Worm (Caenorhabditis elegans): ENCODE data around the gene str-106.

str-106 gene

DNA sequence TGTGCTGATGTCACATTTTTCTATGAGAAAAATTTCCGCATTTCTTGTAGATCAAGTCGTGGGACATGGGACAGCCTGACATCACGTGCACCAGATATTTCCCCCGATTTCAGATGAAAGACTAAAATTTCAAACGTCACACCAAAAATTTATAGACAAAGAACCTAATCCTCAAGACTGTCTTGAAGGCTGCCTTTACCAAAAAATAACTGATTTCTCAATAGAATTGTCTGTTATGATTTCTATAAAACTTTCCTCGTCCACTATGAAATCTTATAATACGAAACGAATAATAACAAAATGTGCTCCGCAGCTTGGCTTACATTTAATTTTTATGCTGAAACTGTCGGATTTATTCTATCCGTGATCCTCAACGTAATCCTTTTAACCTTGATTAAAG, at the start of gene str-106:
TSS of gene str-106 (plus strand) at position 301 of the 400 bp plus-strand sequence.
- TF ChIP-seq unc-62 (GFP tag; optimal IDR thresholded peaks at IDR 0.05): no peak

DNA sequence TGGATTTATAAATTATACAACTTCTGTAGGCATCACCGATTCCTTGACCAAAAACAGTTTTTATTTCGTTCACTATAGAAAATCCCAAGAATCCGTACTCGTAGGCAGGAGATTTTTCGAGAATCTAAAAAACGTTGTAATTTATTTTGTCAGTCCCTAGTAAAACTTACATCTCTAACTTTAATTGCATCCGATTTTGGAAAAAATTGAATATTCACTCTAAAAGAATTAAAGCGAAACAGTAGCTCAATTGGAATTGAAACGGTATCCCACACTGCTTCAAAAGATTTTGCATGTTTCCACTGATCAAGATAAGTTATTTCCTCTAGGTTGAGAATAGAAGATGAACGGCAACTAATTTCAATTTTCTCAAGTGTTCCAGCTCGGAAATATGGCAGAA, 49.2 kb upstream of the str-106 start, which contains the start of gene fbxa-142:
TSS of gene fbxa-142 (minus strand) at position 101 of the 400 bp plus-strand sequence.
- no peak for TF ChIP-seq unc-62 (GFP tag; optimal IDR thresholded peaks at IDR 0.05)

DNA sequence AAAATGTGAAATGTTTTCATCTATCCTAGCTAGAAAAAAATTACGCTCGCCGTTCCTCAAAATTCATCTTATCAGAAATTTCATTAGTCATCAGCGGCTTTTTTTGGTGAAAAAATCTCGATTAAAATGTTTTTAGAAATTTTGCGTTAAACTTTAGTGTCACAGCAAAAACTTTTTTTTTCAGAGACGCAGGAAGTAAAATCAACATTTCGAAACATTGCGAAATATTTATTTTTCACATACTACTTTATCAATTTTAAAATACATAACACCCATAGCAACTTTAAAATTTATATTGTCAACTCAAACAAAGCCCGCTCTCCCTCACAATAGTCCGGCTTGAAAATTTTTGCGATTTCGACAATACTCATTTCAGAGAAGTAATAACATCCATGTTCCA, 48.2 kb upstream of the str-106 start:
- no peak for TF ChIP-seq unc-62 (GFP tag; optimal IDR thresholded peaks at IDR 0.05)

DNA sequence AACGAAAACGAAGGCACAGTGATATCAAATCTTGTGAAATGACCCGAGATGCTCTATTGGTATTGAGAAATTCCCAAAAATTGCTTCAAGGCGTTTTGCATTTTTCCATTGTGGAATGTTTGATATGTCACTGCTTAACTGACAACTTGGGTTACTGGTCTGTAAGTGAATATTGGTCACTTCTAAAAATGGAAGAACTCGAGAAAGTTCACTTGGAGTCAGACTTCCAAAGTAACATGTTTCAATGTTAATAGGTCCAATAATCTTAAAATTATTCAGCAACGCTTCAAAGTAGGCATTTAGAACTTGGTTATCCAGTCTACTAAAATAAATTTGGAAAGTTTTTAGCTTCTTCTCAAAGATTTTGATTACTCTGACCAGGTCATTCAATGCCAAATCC, 47.7 kb upstream of the str-106 start, which contains the start of gene fbxa-144:
TSS of gene fbxa-144 (minus strand) at position 101 of the 400 bp plus-strand sequence.
- no peak for TF ChIP-seq unc-62 (GFP tag; optimal IDR thresholded peaks at IDR 0.05)

DNA sequence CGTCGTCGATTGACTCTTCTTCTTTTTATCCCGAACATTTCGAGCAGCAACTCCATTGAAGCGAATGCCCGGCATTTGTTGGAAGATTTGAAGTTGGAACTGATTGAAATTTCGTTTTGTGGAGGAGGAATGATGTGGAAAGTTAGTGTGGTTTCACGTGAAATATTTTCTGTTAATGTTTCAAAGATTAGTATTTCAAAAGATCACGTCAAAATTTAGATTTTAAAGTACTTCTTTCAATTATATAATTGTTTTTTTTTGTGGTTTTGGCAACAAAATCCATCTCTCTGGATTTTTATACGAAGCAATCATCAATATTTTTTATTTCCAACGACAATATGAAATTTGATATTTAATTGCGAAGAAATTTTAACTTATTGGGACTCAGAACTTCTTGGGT, 43.4 kb upstream of the str-106 start, which contains the start of gene F44G3.7:
TSS of gene F44G3.7 (minus strand) at position 101 of the 400 bp plus-strand sequence.
- no peak for TF ChIP-seq unc-62 (GFP tag; optimal IDR thresholded peaks at IDR 0.05)

DNA sequence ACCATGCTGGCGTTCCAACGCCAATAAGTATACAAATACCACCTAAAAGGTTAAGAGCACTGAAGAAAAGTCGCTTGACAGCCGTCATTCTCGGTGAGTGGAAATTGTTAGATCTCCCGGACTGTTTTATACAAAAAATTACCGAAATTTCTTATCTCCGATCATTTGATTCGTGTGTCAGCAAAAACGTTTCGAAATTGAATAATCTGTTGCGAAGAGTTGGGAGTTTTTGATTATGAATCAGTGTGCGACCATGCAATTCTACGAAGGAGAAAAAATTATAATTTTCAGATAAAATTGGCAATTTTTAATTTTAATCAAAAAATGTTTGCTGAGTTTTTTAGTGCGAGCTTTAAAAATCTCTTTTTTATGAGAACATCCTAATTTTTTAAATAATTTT, 40.9 kb upstream of the str-106 start, which contains the start of gene clc-11:
TSS of gene clc-11 (minus strand) at position 101 of the 400 bp plus-strand sequence.
- TF ChIP-seq unc-62 (GFP tag; optimal IDR thresholded peaks at IDR 0.05): no peak

DNA sequence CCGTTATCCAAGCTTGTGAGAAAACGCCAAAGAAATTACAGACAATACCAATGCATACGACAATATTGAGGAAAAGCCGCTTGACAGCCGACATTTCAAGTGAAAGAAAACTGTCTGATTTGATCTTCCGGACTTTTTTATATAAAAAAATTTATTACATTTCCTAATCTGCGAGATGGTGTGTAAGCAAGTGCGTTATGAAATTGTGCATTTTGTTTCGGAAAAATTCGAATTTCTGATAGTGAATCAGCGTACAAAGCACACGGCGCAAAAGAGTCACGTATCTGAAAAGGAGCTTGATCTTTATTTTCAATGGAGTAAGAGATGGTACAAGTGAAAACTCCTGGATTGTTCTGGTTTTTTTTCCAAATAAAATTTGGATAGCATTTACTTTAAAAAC, 39.4 kb upstream of the str-106 start, which contains the start of gene clc-32:
TSS of gene clc-32 (minus strand) at position 101 of the 400 bp plus-strand sequence.
- TF ChIP-seq unc-62 (GFP tag; optimal IDR thresholded peaks at IDR 0.05): no peak

DNA sequence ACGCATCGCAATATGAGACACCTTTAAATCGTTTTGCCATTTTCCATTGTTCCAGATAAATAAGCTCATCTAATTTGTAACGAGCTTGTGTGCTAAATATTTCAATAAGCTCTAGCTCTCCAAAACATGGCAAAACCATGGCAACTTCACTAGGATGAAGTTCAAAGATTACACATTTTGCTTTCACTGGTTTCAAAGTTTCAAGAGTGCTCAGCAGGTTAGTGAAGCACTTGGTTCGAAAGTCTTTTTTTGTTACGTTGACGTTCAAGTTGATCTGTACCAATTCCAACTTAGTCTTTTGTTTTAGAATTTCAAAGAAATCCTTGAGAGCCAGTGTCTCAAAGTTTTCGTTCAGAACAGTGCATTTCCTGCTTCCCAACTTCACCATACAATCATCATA, 38.1 kb upstream of the str-106 start, which contains the start of gene fbxa-18:
TSS of gene fbxa-18 (plus strand) at position 301 of the 400 bp plus-strand sequence.
- no peak for TF ChIP-seq unc-62 (GFP tag; optimal IDR thresholded peaks at IDR 0.05)

DNA sequence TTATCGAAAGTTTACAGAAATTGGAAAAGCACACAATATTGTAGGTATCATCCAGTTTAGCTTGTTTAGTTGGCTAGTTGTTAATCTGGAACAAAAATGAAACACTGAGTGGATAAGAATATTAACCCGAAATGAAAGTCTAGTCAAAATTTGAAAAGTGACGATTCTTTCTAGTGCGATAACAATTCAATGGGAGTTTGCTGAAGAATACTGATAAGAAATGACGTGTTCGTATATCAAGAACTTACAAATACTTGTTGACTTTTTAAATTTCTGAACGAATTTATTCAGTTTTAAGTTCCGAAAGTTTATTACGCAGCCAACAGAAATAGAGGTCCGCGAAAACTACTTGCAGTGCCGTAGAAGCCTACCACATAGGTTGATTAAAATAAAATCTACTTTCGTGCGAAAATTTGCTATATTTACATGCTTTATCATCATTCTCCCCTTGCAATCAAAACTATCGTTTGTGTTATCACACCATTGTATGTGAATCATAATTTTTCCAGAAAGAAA, 37.3 kb upstream of the str-106 start, which contains the start of gene fbxa-88:
TSS of gene fbxa-88 (minus strand) at position 51 of the 516 bp plus-strand sequence.
- no peak for TF ChIP-seq unc-62 (GFP tag; optimal IDR thresholded peaks at IDR 0.05)

DNA sequence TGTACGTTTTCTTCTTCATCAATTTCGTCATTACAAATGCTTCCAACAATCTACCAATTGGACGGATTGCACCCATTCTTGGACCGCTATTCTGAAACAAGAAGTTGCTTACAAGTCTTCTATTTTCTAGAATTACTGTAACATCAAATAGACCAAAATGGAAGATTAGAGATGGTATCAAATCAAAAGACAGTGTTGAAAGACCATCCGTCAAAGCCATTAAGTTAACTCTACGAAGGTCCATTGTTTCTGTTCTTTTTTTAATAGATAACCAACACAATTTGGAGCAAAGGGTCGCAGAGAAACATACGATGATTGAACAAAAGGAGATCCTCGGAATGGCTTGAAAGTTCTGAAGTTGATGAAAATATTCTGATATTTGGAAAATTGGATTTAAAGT, 35.4 kb upstream of the str-106 start:
- no peak for TF ChIP-seq unc-62 (GFP tag; optimal IDR thresholded peaks at IDR 0.05)

DNA sequence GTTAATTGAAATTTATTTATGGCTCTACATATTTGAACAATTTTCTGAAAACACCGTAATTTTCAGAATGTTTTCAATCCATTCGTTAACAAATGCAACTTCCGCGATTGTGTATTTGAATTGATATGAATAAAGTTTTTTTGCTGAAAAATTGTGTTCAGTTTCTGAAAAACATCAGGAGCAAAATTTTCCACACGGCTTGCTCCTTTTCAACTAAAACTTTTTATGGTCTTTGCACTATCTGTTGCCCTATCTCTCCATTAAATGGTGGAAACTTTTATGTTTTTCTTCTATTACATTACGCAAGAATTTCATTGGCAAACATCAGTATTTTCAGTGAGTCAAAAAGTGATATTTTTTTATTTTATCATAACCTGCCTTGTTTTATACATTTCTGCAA, 31.6 kb upstream of the str-106 start, which contains the start of gene F10A3.4:
TSS of gene F10A3.4 (plus strand) at position 301 of the 400 bp plus-strand sequence.
- no peak for TF ChIP-seq unc-62 (GFP tag; optimal IDR thresholded peaks at IDR 0.05)

DNA sequence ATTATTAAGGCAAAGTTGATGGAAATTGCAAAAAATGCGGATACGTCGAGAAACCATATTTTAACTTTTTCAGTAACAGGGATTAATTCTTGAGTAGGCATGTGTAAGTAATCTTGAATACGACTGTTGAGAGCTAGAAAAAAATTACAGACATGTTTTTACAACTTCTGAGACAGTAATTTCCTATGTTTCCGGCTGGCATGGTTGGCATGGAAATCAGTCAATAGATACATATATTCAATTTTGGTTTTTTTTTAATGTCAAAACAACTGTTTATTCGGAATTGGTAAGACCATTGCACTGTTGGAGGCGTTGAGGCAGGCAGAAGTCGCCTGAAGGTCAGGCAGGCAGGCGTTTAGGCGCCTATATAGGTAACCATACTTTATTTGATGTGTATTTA, 27.1 kb upstream of the str-106 start, which contains the start of gene str-254:
TSS of gene str-254 (minus strand) at position 101 of the 400 bp plus-strand sequence.
- TF ChIP-seq unc-62 (GFP tag; optimal IDR thresholded peaks at IDR 0.05): no peak

DNA sequence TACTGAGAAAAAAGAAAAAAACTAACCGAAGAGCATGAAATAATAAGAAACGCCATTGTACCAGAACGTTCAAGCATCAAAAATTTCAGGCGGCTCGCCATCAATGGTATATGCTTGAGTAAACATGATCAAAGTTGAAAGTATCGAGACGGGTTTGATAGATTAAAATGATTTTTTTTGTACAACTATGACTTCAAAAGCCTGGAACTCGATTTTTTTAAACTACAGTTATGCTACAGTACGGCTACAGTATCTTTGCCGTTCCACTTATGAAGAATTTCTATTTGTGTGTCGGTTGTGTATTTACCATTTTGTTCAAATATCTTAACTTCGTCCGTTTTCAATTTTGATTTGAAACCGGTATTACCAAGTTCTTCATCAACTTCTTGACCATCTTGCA, 25.3 kb upstream of the str-106 start, which contains the start of gene str-97:
TSS of gene str-97 (minus strand) at position 101 of the 400 bp plus-strand sequence.
- TF ChIP-seq unc-62 (GFP tag; optimal IDR thresholded peaks at IDR 0.05): no peak

DNA sequence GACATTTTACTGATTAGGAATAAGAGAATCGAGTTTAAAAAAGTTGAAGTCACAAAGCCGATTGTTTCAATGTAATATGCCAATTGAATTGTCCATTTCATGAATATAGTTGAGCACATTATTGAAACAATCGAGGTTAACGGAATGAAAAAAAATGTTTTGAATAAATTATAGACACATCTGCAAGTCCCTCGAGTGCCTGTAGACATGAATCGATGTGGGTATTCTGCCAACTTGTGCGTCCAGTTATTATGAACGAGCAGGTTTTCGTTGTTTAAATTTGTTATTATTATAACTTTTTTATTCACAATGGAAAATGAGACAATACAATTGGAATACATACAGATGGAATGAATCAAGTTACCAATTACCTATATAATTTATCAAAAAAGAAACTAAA, 22.1 kb upstream of the str-106 start, which contains the start of gene str-99:
TSS of gene str-99 (minus strand) at position 101 of the 400 bp plus-strand sequence.
- no peak for TF ChIP-seq unc-62 (GFP tag; optimal IDR thresholded peaks at IDR 0.05)

DNA sequence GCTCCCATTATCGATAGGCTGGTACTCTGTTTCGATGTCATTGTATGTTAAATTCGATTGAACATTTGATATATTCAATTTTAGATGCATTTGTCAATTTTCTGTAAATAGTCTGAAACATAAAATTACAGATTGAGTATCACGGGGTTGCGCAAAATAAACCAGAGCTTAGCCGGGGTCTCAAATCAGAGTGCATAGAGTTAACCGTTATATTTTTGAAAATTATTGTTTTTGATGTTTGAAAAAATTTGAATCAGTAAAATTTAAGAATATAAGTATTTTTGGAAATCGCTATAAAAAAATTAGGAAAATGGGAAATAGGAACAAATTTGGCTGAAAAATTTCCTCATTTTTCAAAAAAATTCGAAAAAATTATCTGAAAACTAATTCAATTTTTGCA, 20.9 kb upstream of the str-106 start, which contains the start of gene F10A3.17:
TSS of gene F10A3.17 (minus strand) at position 101 of the 400 bp plus-strand sequence.
- TF ChIP-seq unc-62 (GFP tag; optimal IDR thresholded peaks at IDR 0.05): no peak

DNA sequence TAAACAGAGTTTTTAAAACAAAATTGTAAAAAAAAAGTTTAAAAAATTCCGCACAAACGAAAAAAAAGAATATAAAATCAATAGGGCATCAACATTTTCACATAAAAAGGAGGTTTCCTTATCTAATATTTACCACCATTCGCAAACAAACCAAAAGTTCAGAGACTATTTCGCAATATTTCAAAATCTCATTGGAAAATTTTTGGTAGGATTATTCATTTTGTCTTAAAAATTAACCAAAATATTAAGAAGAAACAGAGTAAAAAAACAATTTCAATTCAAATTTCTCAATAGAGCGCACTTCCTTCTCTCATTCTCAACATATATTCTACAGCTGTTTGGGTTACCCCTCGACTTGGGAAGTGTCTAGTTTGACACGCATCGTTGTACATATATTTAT, 20.4 kb upstream of the str-106 start:
- no peak for TF ChIP-seq unc-62 (GFP tag; optimal IDR thresholded peaks at IDR 0.05)
